Worm (Caenorhabditis elegans) whole organism, L4 larva: ENCODE data around the gene nhl-2.
A peak's percentile ranks its signal among the peaks of the same experiment; 100 is the strongest.

Experiments
- ama-1 ChIP-seq: fragments of 150-350 bp; optimal IDR thresholded peaks from 2 replicates; lab custom pipeline; 2014; ENCODE audit warnings: inconsistent platforms, mixed read lengths
- hlh-11 ChIP-seq: fragments of 200-800 bp; sonication (Bioruptor generic); optimal IDR thresholded peaks from 2 replicates; lab custom pipeline; 2018; ENCODE audit warnings: mild to moderate bottlenecking, missing genetic modification characterization, missing compliant biosample characterization
- lin-39 ChIP-seq: fragments of 150-350 bp; optimal IDR thresholded peaks from 2 replicates; lab custom pipeline; 2014; ENCODE audit warnings: missing biosample characterization, missing genetic modification reagents, missing genetic modification characterization
- mep-1 ChIP-seq: fragments of 150-350 bp; sonication (generic microtip); optimal IDR thresholded peaks from 3 replicates; lab custom pipeline; 2014; ENCODE audit warnings: missing biosample characterization, missing genetic modification characterization
- mes-2 ChIP-seq: sonication (generic microtip); optimal IDR thresholded peaks from 2 replicates; lab custom pipeline; 2016; ENCODE audit warnings: missing genotype, mild to moderate bottlenecking, missing genetic modification characterization, missing compliant biosample characterization; ENCODE audit not compliant: poor library complexity, severe bottlenecking
- nhr-28 ChIP-seq: fragments of 150-350 bp; optimal IDR thresholded peaks from 2 replicates; lab custom pipeline; 2014; ENCODE audit warnings: missing biosample characterization, missing genetic modification characterization
- skn-1 ChIP-seq: fragments of 150-350 bp; optimal IDR thresholded peaks from 2 replicates; lab custom pipeline; 2014; ENCODE audit warnings: missing biosample characterization, missing genetic modification characterization
- tag-97 ChIP-seq: fragments of 200-800 bp; sonication (Bioruptor generic); IDR thresholded peaks from 2 replicates; pipeline ENCODE4 v1.3.6; 2022; ENCODE audit warnings: missing genetic modification characterization, missing compliant biosample characterization
- tra-1 ChIP-seq: fragments of 200-800 bp; sonication (Bioruptor generic); IDR thresholded peaks from 2 replicates; pipeline ENCODE4 v1.3.6; 2022; ENCODE audit warnings: missing genetic modification reagents, missing genetic modification characterization, missing compliant biosample characterization
- unc-62 ChIP-seq, 3 experiments: fragments of 150-350 bp in 1 of 3; sonication (generic microtip); optimal IDR thresholded peaks in 2 of 3; peaks in 1 of 3; 1 replicate in 1 of 3; 2 replicates in 2 of 3; lab custom pipeline; 2014 to 2017; ENCODE audit warnings: missing biosample characterization in 3 of 3, missing genetic modification characterization in 3 of 3, missing genetic modification reagents in 3 of 3, missing genotype in 1 of 3

DNA sequence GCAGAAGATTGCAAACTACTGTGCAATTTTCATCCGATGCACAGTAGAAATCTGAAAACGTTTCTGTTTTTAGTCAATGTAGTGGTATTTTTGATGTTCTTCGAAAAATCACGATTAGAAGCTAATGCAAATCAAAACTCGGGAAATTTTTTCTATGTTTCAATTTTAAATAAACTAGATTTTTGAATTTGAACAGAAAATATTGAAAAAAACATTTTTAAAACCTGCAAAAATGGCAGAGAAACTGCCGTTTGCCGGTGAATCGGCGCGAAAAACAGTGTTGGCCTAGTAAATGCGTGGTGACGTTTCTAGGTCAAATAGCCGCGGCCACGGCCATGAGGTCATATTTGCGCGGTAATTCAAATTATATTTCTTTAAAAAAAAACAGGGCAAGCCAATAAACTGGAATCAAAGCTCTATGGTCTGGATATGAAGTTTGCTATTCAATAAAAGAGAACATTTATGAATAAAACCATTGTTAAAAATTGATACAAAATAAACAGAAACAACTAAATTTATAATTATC lies 31.3 kb upstream of the nhl-2 start, which contains the start of gene set-2:
- TF ChIP-seq nhr-28 (tag; lab: Kevin White, UChicago) (no peak), tag-97 (GFP tag; lab: Robert Waterston, UW) (no peak), mes-2 (tag; lab: Kevin White, UChicago) (peak; percentile 99), hlh-11 (tag; lab: Kevin White, UChicago) (peak; percentile 32), unc-62 (GFP tag; optimal IDR thresholded peaks at IDR 0.05 in 1 of 2; lab: Kevin White, UChicago) (no peak), unc-62 (tag; optimal IDR thresholded peaks at IDR 0.05; lab: Kevin White, UChicago) (no peak), skn-1 (tag; lab: Kevin White, UChicago) (no peak), ama-1 (lab: Kevin White, UChicago) (peak; percentile 2), lin-39 (no peak), tra-1 (GFP tag; lab: Robert Waterston, UW) (no peak), mep-1 (tag; lab: Kevin White, UChicago) (no peak)
